Worm (Caenorhabditis elegans) whole organism, late embryonic: ENCODE measurements around the gene srh-287.

Experiments
- C08G9.2 ChIP-seq: sonication (generic microtip); optimal IDR thresholded peaks from 2 replicates; lab custom pipeline; 2016; ENCODE audit warnings: mild to moderate bottlenecking, missing genetic modification characterization, moderate library complexity, missing compliant biosample characterization
- F13H6.1 ChIP-seq: sonication (generic microtip); optimal IDR thresholded peaks from 2 replicates; lab custom pipeline; 2016; ENCODE audit warnings: missing genetic modification characterization, missing compliant biosample characterization
- K02D7.2 ChIP-seq: sonication (generic microtip); optimal IDR thresholded peaks from 2 replicates; lab custom pipeline; 2017; ENCODE audit warnings: mild to moderate bottlenecking, missing genetic modification characterization, missing compliant biosample characterization
- K09A11.1 ChIP-seq: sonication (generic microtip); optimal IDR thresholded peaks from 2 replicates; lab custom pipeline; 2017; ENCODE audit warnings: antibody characterized with exemption, mild to moderate bottlenecking, missing genetic modification characterization, missing compliant biosample characterization; ENCODE audit not compliant: insufficient read depth
- Y22D7AL.16 ChIP-seq: sonication (generic microtip); optimal IDR thresholded peaks from 2 replicates; lab custom pipeline; 2016; ENCODE audit warnings: missing genetic modification characterization, missing compliant biosample characterization
- ama-1 ChIP-seq: fragments of 150-350 bp; optimal IDR thresholded peaks from 2 replicates; lab custom pipeline; 2014
- ceh-19 ChIP-seq: fragments of 200-800 bp; sonication (Bioruptor generic); optimal IDR thresholded peaks from 2 replicates; lab custom pipeline; 2018; ENCODE audit warnings: mild to moderate bottlenecking, missing genetic modification characterization, missing compliant biosample characterization
- ceh-22 ChIP-seq: sonication (generic microtip); optimal IDR thresholded peaks from 2 replicates; lab custom pipeline; 2017; ENCODE audit warnings: missing biosample characterization, missing genetic modification characterization
- ceh-24 ChIP-seq: sonication (generic microtip); optimal IDR thresholded peaks from 2 replicates; lab custom pipeline; 2016; ENCODE audit warnings: mild to moderate bottlenecking, missing genetic modification characterization, missing compliant biosample characterization
- ceh-30 ChIP-seq: fragments of 150-350 bp; optimal IDR thresholded peaks from 2 replicates; lab custom pipeline; 2014; ENCODE audit warnings: missing biosample characterization, missing genetic modification characterization
- ceh-31 ChIP-seq: sonication (generic microtip); optimal IDR thresholded peaks from 2 replicates; lab custom pipeline; 2016; ENCODE audit warnings: missing genetic modification characterization, missing compliant biosample characterization
- ceh-9 ChIP-seq: sonication (generic microtip); optimal IDR thresholded peaks from 2 replicates; lab custom pipeline; 2016; ENCODE audit warnings: mild to moderate bottlenecking, missing genetic modification characterization, inconsistent platforms, missing compliant biosample characterization
- dmd-4 ChIP-seq: sonication (generic microtip); optimal IDR thresholded peaks from 2 replicates; lab custom pipeline; 2016; ENCODE audit warnings: borderline replicate concordance, missing genetic modification characterization, missing compliant biosample characterization
- dve-1 ChIP-seq: sonication (generic microtip); optimal IDR thresholded peaks from 2 replicates; lab custom pipeline; 2017; ENCODE audit warnings: antibody characterized with exemption, mild to moderate bottlenecking, missing genetic modification characterization, missing compliant biosample characterization
- elt-2 ChIP-seq: sonication (generic microtip); optimal IDR thresholded peaks from 2 replicates; lab custom pipeline; 2016; ENCODE audit warnings: missing genetic modification reagents, missing genetic modification characterization, missing compliant biosample characterization
- elt-4 ChIP-seq: sonication (generic microtip); optimal IDR thresholded peaks from 2 replicates; lab custom pipeline; 2016; ENCODE audit warnings: missing genetic modification characterization, missing compliant biosample characterization
- eyg-1 ChIP-seq: sonication (generic microtip); optimal IDR thresholded peaks from 2 replicates; lab custom pipeline; 2016; ENCODE audit warnings: missing genotype, missing genetic modification characterization, missing compliant biosample characterization
- fax-1 ChIP-seq: sonication (generic microtip); optimal IDR thresholded peaks from 2 replicates; lab custom pipeline; 2016; ENCODE audit warnings: missing genotype, missing genetic modification characterization, missing compliant biosample characterization
- fkh-10 ChIP-seq: fragments of 150-350 bp; optimal IDR thresholded peaks from 2 replicates; lab custom pipeline; 2014; ENCODE audit warnings: missing biosample characterization, missing genetic modification reagents, missing genetic modification characterization
- gmeb-2 ChIP-seq: sonication (generic microtip); optimal IDR thresholded peaks from 2 replicates; lab custom pipeline; 2016; ENCODE audit warnings: missing genetic modification characterization, inconsistent platforms, missing compliant biosample characterization
- hlh-13 ChIP-seq: fragments of 200-800 bp; sonication (Bioruptor generic); optimal IDR thresholded peaks from 2 replicates; lab custom pipeline; 2018; ENCODE audit warnings: mild to moderate bottlenecking, missing genetic modification characterization, missing compliant biosample characterization
- hlh-15 ChIP-seq: sonication (generic microtip); optimal IDR thresholded peaks from 2 replicates; lab custom pipeline; 2016; ENCODE audit warnings: missing genetic modification characterization, missing compliant biosample characterization
- hlh-30 ChIP-seq: sonication (generic microtip); optimal IDR thresholded peaks from 2 replicates; lab custom pipeline; 2017; ENCODE audit warnings: antibody characterized with exemption, missing genetic modification characterization, missing compliant biosample characterization; ENCODE audit not compliant: insufficient read depth
- hlh-6 ChIP-seq: sonication (generic microtip); optimal IDR thresholded peaks from 2 replicates; lab custom pipeline; 2016; ENCODE audit warnings: missing genotype, missing genetic modification characterization, missing compliant biosample characterization
- hlh-8 ChIP-seq: sonication (generic microtip); optimal IDR thresholded peaks from 2 replicates; lab custom pipeline; 2016; ENCODE audit warnings: missing genotype, missing genetic modification characterization, missing compliant biosample characterization
- lin-11 ChIP-seq: fragments of 200-800 bp; sonication (Bioruptor generic); optimal IDR thresholded peaks from 2 replicates; lab custom pipeline; 2018; ENCODE audit warnings: mild to moderate bottlenecking, missing genetic modification characterization, missing compliant biosample characterization
- madf-2 ChIP-seq: sonication (generic microtip); optimal IDR thresholded peaks from 2 replicates; lab custom pipeline; 2017; ENCODE audit warnings: missing genetic modification characterization, missing compliant biosample characterization
- mec-3 ChIP-seq: sonication (generic microtip); optimal IDR thresholded peaks from 2 replicates; lab custom pipeline; 2016; ENCODE audit warnings: borderline replicate concordance, missing genetic modification characterization, missing compliant biosample characterization
- nfya-1 ChIP-seq: sonication (generic microtip); optimal IDR thresholded peaks from 2 replicates; lab custom pipeline; 2017; ENCODE audit warnings: missing genetic modification characterization, mild to moderate bottlenecking, missing compliant biosample characterization, antibody characterized with exemption, moderate library complexity
- nhr-11 ChIP-seq: fragments of 150-350 bp; optimal IDR thresholded peaks from 2 replicates; lab custom pipeline; 2014; ENCODE audit warnings: missing biosample characterization, missing genetic modification characterization
- nhr-232 ChIP-seq: sonication (generic microtip); optimal IDR thresholded peaks from 2 replicates; lab custom pipeline; 2016; ENCODE audit warnings: missing genetic modification characterization, missing compliant biosample characterization
- pag-3 ChIP-seq: sonication (generic microtip); optimal IDR thresholded peaks from 2 replicates; lab custom pipeline; 2016; ENCODE audit warnings: missing compliant biosample characterization, missing genetic modification characterization, borderline replicate concordance
- pax-1 ChIP-seq: fragments of 150-350 bp; optimal IDR thresholded peaks from 2 replicates; lab custom pipeline; 2014; ENCODE audit warnings: missing biosample characterization, missing genetic modification characterization
- pha-2 ChIP-seq: sonication (generic microtip); optimal IDR thresholded peaks from 2 replicates; lab custom pipeline; 2017; ENCODE audit warnings: mild to moderate bottlenecking, missing genetic modification characterization, missing compliant biosample characterization
- pqm-1 ChIP-seq: sonication (generic microtip); optimal IDR thresholded peaks from 2 replicates; lab custom pipeline; 2016; ENCODE audit warnings: missing genetic modification characterization, missing compliant biosample characterization
- rnt-1 ChIP-seq: sonication (generic microtip); optimal IDR thresholded peaks from 2 replicates; lab custom pipeline; 2016; ENCODE audit warnings: missing genetic modification characterization, missing compliant biosample characterization
- sox-2 ChIP-seq: fragments of 200-800 bp; sonication (Bioruptor generic); IDR thresholded peaks from 2 replicates; pipeline ENCODE4 v1.3.6; 2022; ENCODE audit warnings: missing genetic modification reagents, missing genetic modification characterization, missing compliant biosample characterization
- syd-9 ChIP-seq: sonication (generic microtip); optimal IDR thresholded peaks from 2 replicates; lab custom pipeline; 2016; ENCODE audit warnings: mild to moderate bottlenecking, missing genetic modification characterization, moderate library complexity, missing compliant biosample characterization
- tbx-2 ChIP-seq: sonication (generic microtip); optimal IDR thresholded peaks from 2 replicates; lab custom pipeline; 2016; ENCODE audit warnings: missing genetic modification characterization, missing compliant biosample characterization
- unc-55 ChIP-seq: sonication (generic microtip); optimal IDR thresholded peaks from 2 replicates; lab custom pipeline; 2017; ENCODE audit warnings: missing biosample characterization, missing genetic modification reagents, missing genetic modification characterization
- unc-86 ChIP-seq: sonication (generic microtip); optimal IDR thresholded peaks from 2 replicates; lab custom pipeline; 2016; ENCODE audit warnings: missing genetic modification characterization, missing compliant biosample characterization
- zip-5 ChIP-seq: sonication (generic microtip); optimal IDR thresholded peaks from 2 replicates; lab custom pipeline; 2016; ENCODE audit warnings: missing genetic modification characterization, missing compliant biosample characterization

The srh-287 gene

ce11 chrV:17780285-17780684 lies 20.4 kb upstream of the srh-287 start:
- no peak for TF ChIP-seq mec-3 (tag; lab: Kevin White, UChicago)
- no peak for TF ChIP-seq hlh-15 (tag; lab: Kevin White, UChicago)
- TF ChIP-seq tbx-2 (tag; lab: Kevin White, UChicago) = no peak
- TF ChIP-seq eyg-1 (tag; lab: Kevin White, UChicago) = no peak
- no peak for TF ChIP-seq ceh-22 (tag; lab: Kevin White, UChicago)
- no peak for TF ChIP-seq fkh-10 (GFP tag; lab: Kevin White, UChicago)
- TF ChIP-seq pag-3 (tag; lab: Kevin White, UChicago) = no peak
- no peak for TF ChIP-seq madf-2
- no peak for TF ChIP-seq zip-5 (tag; lab: Kevin White, UChicago)
- no peak for TF ChIP-seq pax-1 (tag; lab: Kevin White, UChicago)
- TF ChIP-seq unc-86 (tag; lab: Kevin White, UChicago) = no peak
- no peak for TF ChIP-seq hlh-6 (tag; lab: Kevin White, UChicago)
- TF ChIP-seq Y22D7AL.16 (tag; lab: Kevin White, UChicago) = no peak
- TF ChIP-seq, all 69 proteins: peak for 0

- no peak for TF ChIP-seq rnt-1 (tag; lab: Kevin White, UChicago)
- no peak for TF ChIP-seq zip-5 (tag; lab: Kevin White, UChicago)
- no peak for TF ChIP-seq unc-86 (tag; lab: Kevin White, UChicago)
- no peak for TF ChIP-seq ceh-31 (tag; lab: Kevin White, UChicago)
- TF ChIP-seq elt-4 (tag; lab: Kevin White, UChicago) = no peak
- no peak for TF ChIP-seq nhr-11 (tag; lab: Kevin White, UChicago)
- no peak for TF ChIP-seq sox-2 (GFP tag; lab: Robert Waterston, UW)
Measured at ce11 chrV:17783542-17783941, 17.1 kb upstream of the srh-287 start, which contains the start of gene srab-12. TSS of gene srab-12 (minus strand) at chrV:17783642.

DNA sequence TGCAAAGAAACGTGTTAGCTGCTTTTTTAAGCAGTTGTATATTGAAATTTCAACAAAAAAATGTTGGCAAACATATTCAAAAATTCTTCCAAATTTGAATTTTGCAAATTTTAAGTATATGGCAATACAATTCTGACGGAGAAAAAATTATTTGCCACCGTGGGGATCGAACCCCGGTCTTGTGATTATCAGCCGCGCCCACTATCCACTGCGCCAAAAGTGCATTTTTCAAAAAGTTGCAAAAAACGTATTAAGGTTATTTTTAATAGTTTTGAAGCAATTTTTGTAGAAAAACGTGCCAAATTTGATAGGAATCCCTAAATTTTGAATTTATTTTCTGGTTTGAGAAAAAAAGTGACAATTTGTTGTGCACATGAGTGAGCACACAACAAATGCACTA lies 16.3 kb upstream of the srh-287 start:
- TF ChIP-seq hlh-8 (tag; lab: Kevin White, UChicago) = no peak
- TF ChIP-seq C08G9.2 = no peak
- no peak for TF ChIP-seq ceh-9 (tag; lab: Kevin White, UChicago)
- TF ChIP-seq K02D7.2 (tag; lab: Kevin White, UChicago) = no peak
- TF ChIP-seq fax-1 = no peak
- TF ChIP-seq ama-1 (lab: Kevin White, UChicago) = no peak
- TF ChIP-seq hlh-30 (tag; lab: Kevin White, UChicago) = no peak
- TF ChIP-seq syd-9 = no peak
- TF ChIP-seq lin-11 (tag; lab: Kevin White, UChicago) = no peak
- TF ChIP-seq nfya-1 (tag; lab: Kevin White, UChicago) = no peak
- no peak for TF ChIP-seq nhr-11 (tag; lab: Kevin White, UChicago)
- no peak for TF ChIP-seq dmd-4
- TF ChIP-seq unc-55 = no peak
- TF ChIP-seq, all 69 proteins: peak for 0

ce11 chrV:17790191-17790590 lies 10.4 kb upstream of the srh-287 start, which contains the start of gene srh-290:
TSS of gene srh-290 (plus strand) at chrV:17790491.
- TF ChIP-seq pha-2 (tag; lab: Kevin White, UChicago) (no peak), K09A11.1 (tag; lab: Kevin White, UChicago) (no peak), lin-11 (tag; lab: Kevin White, UChicago) (no peak), ceh-19 (GFP tag; lab: Kevin White, UChicago) (no peak), ama-1 (lab: Kevin White, UChicago) (no peak), elt-2 (no peak), elt-4 (tag; lab: Kevin White, UChicago) (no peak), nhr-232 (tag; lab: Kevin White, UChicago) (no peak), hlh-13 (no peak), ceh-24 (no peak), F13H6.1 (tag; lab: Kevin White, UChicago) (no peak), Y22D7AL.16 (tag; lab: Kevin White, UChicago) (no peak), dve-1 (tag; lab: Kevin White, UChicago) (no peak), gmeb-2 (tag; lab: Kevin White, UChicago) (no peak), ceh-30 (tag; lab: Kevin White, UChicago) (no peak), ceh-22 (tag; lab: Kevin White, UChicago) (no peak), eyg-1 (tag; lab: Kevin White, UChicago) (no peak), pqm-1 (tag; lab: Kevin White, UChicago) (no peak), unc-86 (tag; lab: Kevin White, UChicago) (no peak)
